ENCODE assay signal across 1 fruit fly cellular context in genomic region chr3R:18090014-18090853, dm6.
TF ChIP-seq lines count a peak whose summit lies in the region.

sr (plus strand) TSS chr3R:18090803.

TF ChIP-seq in whole organism, embryonic, 481 proteins besides CTCF, POLR2A, EP300 and RAD21 (continued from another document):
- TF ChIP-seq twi (tag; optimal IDR thresholded peaks at IDR 0.05; lab: Kevin White, UChicago) = no peak
- TF ChIP-seq disco-r (GFP tag; optimal IDR thresholded peaks at IDR 0.05; lab: Kevin White, UChicago) = no peak
- 0 out of 2 replicates have a peak, but pooled peaks have one; percentile 7 for TF ChIP-seq CG14441 (GFP tag; IDR thresholded peaks at IDR 0.05; lab: Robert Waterston, UW)
- TF ChIP-seq cad (GFP tag; optimal IDR thresholded peaks at IDR 0.05; lab: Kevin White, UChicago) = no peak
- no peak for TF ChIP-seq Chrac-16 (GFP tag; optimal IDR thresholded peaks at IDR 0.05; lab: Kevin White, UChicago)
- TF ChIP-seq tup (GFP tag; optimal IDR thresholded peaks at IDR 0.05; lab: Kevin White, UChicago) = no peak
- no peak for TF ChIP-seq CG8944 (GFP tag; optimal IDR thresholded peaks at IDR 0.05; lab: Kevin White, UChicago)
- TF ChIP-seq hb (GFP tag; IDR thresholded peaks at IDR 0.05; lab: Robert Waterston, UW; ENCODE audit: partially characterized antibody) = no peak
- no peak for TF ChIP-seq ken (GFP tag; IDR thresholded peaks at IDR 0.05; lab: Robert Waterston, UW)
- no peak for TF ChIP-seq NC2β (GFP tag; optimal IDR thresholded peaks at IDR 0.05; lab: Kevin White, UChicago)
- no peak for TF ChIP-seq crp (GFP tag; optimal IDR thresholded peaks at IDR 0.05; lab: Kevin White, UChicago)
- TF ChIP-seq ash1 (GFP tag; optimal IDR thresholded peaks at IDR 0.05; lab: Kevin White, UChicago) = no peak
- TF ChIP-seq CG12744 (GFP tag; optimal IDR thresholded peaks at IDR 0.05; lab: Kevin White, UChicago) = no peak
- no peak for TF ChIP-seq Nf-YA (GFP tag; IDR thresholded peaks at IDR 0.05; lab: Robert Waterston, UW)
- no peak for TF ChIP-seq gfzf (GFP tag; optimal IDR thresholded peaks at IDR 0.05; lab: Kevin White, UChicago)
- peak; percentile 16 for TF ChIP-seq CG2712 (tag; optimal IDR thresholded peaks at IDR 0.05; lab: Kevin White, UChicago)
- TF ChIP-seq MTF-1 (GFP tag; optimal IDR thresholded peaks at IDR 0.05; lab: Kevin White, UChicago; ENCODE audit: borderline replicate concordance) = no peak
- no peak for TF ChIP-seq ato (GFP tag; IDR thresholded peaks at IDR 0.05; lab: Robert Waterston, UW; ENCODE audit: partially characterized antibody)
- TF ChIP-seq CG17802 (tag; optimal IDR thresholded peaks at IDR 0.05; lab: Kevin White, UChicago) = no peak
- no peak for TF ChIP-seq CG18476 (GFP tag; optimal IDR thresholded peaks at IDR 0.05; lab: Kevin White, UChicago)
- TF ChIP-seq stc (GFP tag; IDR thresholded peaks at IDR 0.05; lab: Robert Waterston, UW) = no peak
- TF ChIP-seq CG11456 (GFP tag; IDR thresholded peaks at IDR 0.05; lab: Robert Waterston, UW) = no peak
- TF ChIP-seq zf30C (GFP tag; optimal IDR thresholded peaks at IDR 0.05; lab: Kevin White, UChicago) = no peak
- TF ChIP-seq onecut (GFP tag; IDR thresholded peaks at IDR 0.05; lab: Robert Waterston, UW) = no peak
- no peak for TF ChIP-seq repo (GFP tag; optimal IDR thresholded peaks at IDR 0.05; lab: Kevin White, UChicago)
- peak; percentile 33 for TF ChIP-seq grau (tag; optimal IDR thresholded peaks at IDR 0.05; lab: Kevin White, UChicago)
- TF ChIP-seq Xbp1 (GFP tag; optimal IDR thresholded peaks at IDR 0.05; lab: Kevin White, UChicago) = peak; percentile 5
- TF ChIP-seq CG8089 (GFP tag; optimal IDR thresholded peaks at IDR 0.05; lab: Kevin White, UChicago) = no peak
- no peak for TF ChIP-seq CG12299 (tag; optimal IDR thresholded peaks at IDR 0.05; lab: Kevin White, UChicago)
- TF ChIP-seq CG17361 (GFP tag; IDR thresholded peaks at IDR 0.05; lab: Robert Waterston, UW) = 0 out of 3 replicates have a peak, but pooled peaks have one; percentile 12
- TF ChIP-seq CrebB (tag; optimal IDR thresholded peaks at IDR 0.05; lab: Kevin White, UChicago) = no peak
- TF ChIP-seq chn (GFP tag; optimal IDR thresholded peaks at IDR 0.05; lab: Kevin White, UChicago) = no peak
- no peak for TF ChIP-seq CG7963 (GFP tag; IDR thresholded peaks at IDR 0.05; lab: Robert Waterston, UW; ENCODE audit: partially characterized antibody)
- no peak for TF ChIP-seq CG13287 (GFP tag; IDR thresholded peaks at IDR 0.05; lab: Robert Waterston, UW; ENCODE audit: partially characterized antibody)
- TF ChIP-seq CG16813 (GFP tag; IDR thresholded peaks at IDR 0.05; lab: Robert Waterston, UW; ENCODE audit: partially characterized antibody) = no peak
- no peak for TF ChIP-seq CG34224 (GFP tag; IDR thresholded peaks at IDR 0.05; lab: Robert Waterston, UW; ENCODE audit: partially characterized antibody)
- no peak for TF ChIP-seq Neu2 (GFP tag; optimal IDR thresholded peaks at IDR 0.05; lab: Kevin White, UChicago; ENCODE audit: borderline replicate concordance)
- no peak for TF ChIP-seq CG10565 (GFP tag; optimal IDR thresholded peaks at IDR 0.05; lab: Kevin White, UChicago)
- TF ChIP-seq CG2199 (GFP tag; IDR thresholded peaks at IDR 0.05; lab: Robert Waterston, UW) = no peak
- no peak for TF ChIP-seq CG34422 (GFP tag; IDR thresholded peaks at IDR 0.05; lab: Robert Waterston, UW)
- no peak for TF ChIP-seq CG18011 (GFP tag; optimal IDR thresholded peaks at IDR 0.05; lab: Kevin White, UChicago)
- TF ChIP-seq inv (GFP tag; IDR thresholded peaks at IDR 0.05; lab: Robert Waterston, UW; ENCODE audit: partially characterized antibody) = no peak
